Worm (Caenorhabditis elegans) whole organism, L4 larva: Measurements from ENCODE around the gene cutl-2.

Source experiments
- arid-1 ChIP-seq: fragments of 200-800 bp; sonication (Bioruptor generic); conservative IDR thresholded peaks from 2 replicates; pipeline ENCODE4 v1.3.6; 2022; ENCODE audit warnings: missing genetic modification reagents, missing genetic modification characterization, missing compliant biosample characterization
- dmd-8 ChIP-seq: fragments of 200-800 bp; sonication (Bioruptor generic); IDR thresholded peaks from 2 replicates; pipeline ENCODE4 v1.3.6; 2022; ENCODE audit warnings: missing genetic modification characterization, missing compliant biosample characterization
- dpl-1 ChIP-seq: fragments of 150-350 bp; optimal IDR thresholded peaks from 2 replicates; lab custom pipeline; 2014; ENCODE audit warnings: missing biosample characterization, missing genetic modification reagents, missing genetic modification characterization
- fkh-10 ChIP-seq: fragments of 150-350 bp; optimal IDR thresholded peaks from 2 replicates; lab custom pipeline; 2014; ENCODE audit warnings: missing biosample characterization, missing genetic modification reagents, missing genetic modification characterization
- nhr-111 ChIP-seq: fragments of 200-800 bp; sonication (Bioruptor generic); optimal IDR thresholded peaks from 2 replicates; lab custom pipeline; 2018; ENCODE audit warnings: mild to moderate bottlenecking, missing genetic modification characterization, missing compliant biosample characterization
- unc-62 ChIP-seq, 3 experiments: fragments of 150-350 bp in 1 of 3; sonication (generic microtip); optimal IDR thresholded peaks in 2 of 3; peaks in 1 of 3; 1 replicate in 1 of 3; 2 replicates in 2 of 3; lab custom pipeline; 2014 to 2017; ENCODE audit warnings: missing biosample characterization in 3 of 3, missing genetic modification characterization in 3 of 3, missing genetic modification reagents in 3 of 3, missing genotype in 1 of 3

- no peak for TF ChIP-seq dpl-1 (GFP tag; lab: Kevin White, UChicago)
- no peak for TF ChIP-seq nhr-111 (GFP tag; lab: Kevin White, UChicago)
- TF ChIP-seq unc-62 (GFP tag; optimal IDR thresholded peaks at IDR 0.05 in 1 of 2; lab: Kevin White, UChicago): no peak
- no peak for TF ChIP-seq unc-62 (tag; optimal IDR thresholded peaks at IDR 0.05; lab: Kevin White, UChicago)
- TF ChIP-seq fkh-10 (GFP tag; lab: Kevin White, UChicago): no peak
- no peak for TF ChIP-seq arid-1 (GFP tag; lab: Robert Waterston, UW)
- TF ChIP-seq dmd-8 (GFP tag; lab: Robert Waterston, UW): no peak
These were observed 47.0 kb downstream of the cutl-2 start for ce11 chrII:9677470-9677869.
